Worm (Caenorhabditis elegans) whole organism, L4 larva: ENCODE results near the gene sax-3.

Source experiments
- D1046.2 ChIP-seq: fragments of 200-800 bp; sonication (Bioruptor generic); IDR thresholded peaks from 2 replicates; pipeline ENCODE4 v1.3.6; 2022; ENCODE audit warnings: missing genetic modification characterization, missing compliant biosample characterization
- F26F4.8 ChIP-seq: fragments of 200-800 bp; sonication (Bioruptor generic); conservative IDR thresholded peaks from 2 replicates; pipeline ENCODE4 v1.3.6; 2022; ENCODE audit warnings: missing genetic modification characterization, missing compliant biosample characterization
- T20F7.1 ChIP-seq: fragments of 200-800 bp; sonication (Bioruptor generic); optimal IDR thresholded peaks from 2 replicates; lab custom pipeline; 2018; ENCODE audit warnings: mild to moderate bottlenecking, missing genetic modification characterization, missing compliant biosample characterization
- T26A8.4 ChIP-seq: fragments of 200-800 bp; sonication (Bioruptor generic); IDR thresholded peaks from 2 replicates; pipeline ENCODE4 v1.3.6; 2022; ENCODE audit warnings: missing genetic modification characterization, missing compliant biosample characterization
- Y75B8A.6 ChIP-seq: fragments of 200-800 bp; sonication (Bioruptor generic); IDR thresholded peaks from 2 replicates; pipeline ENCODE4 v1.3.6; 2022; ENCODE audit warnings: missing genetic modification reagents, missing genetic modification characterization, missing compliant biosample characterization
- ceh-28 ChIP-seq: fragments of 150-350 bp; optimal IDR thresholded peaks from 2 replicates; lab custom pipeline; 2014; ENCODE audit warnings: missing biosample characterization, missing genetic modification reagents, missing genetic modification characterization
- daf-16 ChIP-seq, 3 experiments: sonication (generic microtip); optimal IDR thresholded peaks; 2 replicates each; lab custom pipeline; 2016 to 2017; ENCODE audit warnings: missing genetic modification characterization in 3 of 3, missing genetic modification reagents in 3 of 3, mild to moderate bottlenecking in 2 of 3, missing compliant biosample characterization in 2 of 3, missing biosample characterization in 1 of 3, moderate library complexity in 1 of 3
- dmd-6 ChIP-seq: fragments of 200-800 bp; sonication (Bioruptor generic); IDR thresholded peaks from 2 replicates; pipeline ENCODE4 v1.3.6; 2022; ENCODE audit warnings: missing genetic modification reagents, missing genetic modification characterization, missing compliant biosample characterization
- duxl-1 ChIP-seq: sonication (generic microtip); optimal IDR thresholded peaks from 2 replicates; lab custom pipeline; 2016; ENCODE audit warnings: mild to moderate bottlenecking, missing genetic modification characterization, moderate library complexity, missing compliant biosample characterization; ENCODE audit not compliant: poor library complexity
- dve-1 ChIP-seq: sonication (generic microtip); optimal IDR thresholded peaks from 2 replicates; lab custom pipeline; 2017; ENCODE audit warnings: antibody characterized with exemption, mild to moderate bottlenecking, missing genetic modification characterization, missing compliant biosample characterization; ENCODE audit not compliant: insufficient read depth
- hif-1 ChIP-seq, 2 experiments: sonication (generic microtip); optimal IDR thresholded peaks; 2 replicates each; lab custom pipeline; 2016 to 2017; ENCODE audit warnings: missing compliant biosample characterization in 2 of 2, missing genetic modification characterization in 2 of 2, missing genetic modification reagents in 2 of 2, missing genotype in 2 of 2, mild to moderate bottlenecking in 1 of 2
- hlh-11 ChIP-seq: fragments of 200-800 bp; sonication (Bioruptor generic); optimal IDR thresholded peaks from 2 replicates; lab custom pipeline; 2018; ENCODE audit warnings: mild to moderate bottlenecking, missing genetic modification characterization, missing compliant biosample characterization
- hlh-30 ChIP-seq: sonication (generic microtip); optimal IDR thresholded peaks from 2 replicates; lab custom pipeline; 2017; ENCODE audit warnings: antibody characterized with exemption, mild to moderate bottlenecking, missing genetic modification characterization, missing compliant biosample characterization; ENCODE audit not compliant: insufficient read depth
- hmg-1.1 ChIP-seq: fragments of 200-800 bp; sonication (Bioruptor generic); IDR thresholded peaks from 2 replicates; pipeline ENCODE4 v1.3.6; 2022; ENCODE audit warnings: missing genetic modification reagents, missing genetic modification characterization, missing compliant biosample characterization
- jun-1 ChIP-seq: fragments of 150-350 bp; optimal IDR thresholded peaks from 2 replicates; lab custom pipeline; 2014; ENCODE audit warnings: missing biosample characterization, missing genetic modification reagents, missing genetic modification characterization
- lim-7 ChIP-seq: fragments of 200-800 bp; sonication (Bioruptor generic); IDR thresholded peaks from 2 replicates; pipeline ENCODE4 v1.3.6; 2022; ENCODE audit warnings: missing genetic modification characterization, missing compliant biosample characterization
- lin-1 ChIP-seq: fragments of 200-800 bp; sonication (Bioruptor generic); IDR thresholded peaks from 2 replicates; pipeline ENCODE4 v1.3.6; 2022; ENCODE audit warnings: missing genetic modification reagents, missing genetic modification characterization, missing compliant biosample characterization
- lin-13 ChIP-seq: fragments of 150-350 bp; optimal IDR thresholded peaks from 2 replicates; lab custom pipeline; 2014; ENCODE audit warnings: missing biosample characterization, missing genetic modification reagents, missing genetic modification characterization
- lin-15B ChIP-seq: fragments of 150-350 bp; sonication (generic microtip); optimal IDR thresholded peaks from 3 replicates; lab custom pipeline; 2014; ENCODE audit warnings: missing biosample characterization, missing genetic modification characterization
- lin-29 ChIP-seq: fragments of 200-800 bp; sonication (Bioruptor generic); IDR thresholded peaks from 2 replicates; pipeline ENCODE4 v1.3.6; 2022; ENCODE audit warnings: missing genetic modification reagents, missing genetic modification characterization, missing compliant biosample characterization
- lin-38 ChIP-seq: fragments of 200-800 bp; sonication (Bioruptor generic); IDR thresholded peaks from 2 replicates; pipeline ENCODE4 v1.3.6; 2022; ENCODE audit warnings: missing genetic modification reagents, missing genetic modification characterization, missing compliant biosample characterization
- lir-3 ChIP-seq: sonication (generic microtip); optimal IDR thresholded peaks from 2 replicates; lab custom pipeline; 2016; ENCODE audit warnings: mild to moderate bottlenecking, missing genetic modification characterization, missing compliant biosample characterization
- madf-9 ChIP-seq: fragments of 200-800 bp; sonication (Bioruptor generic); conservative IDR thresholded peaks from 2 replicates; pipeline ENCODE4 v1.3.6; 2022; ENCODE audit warnings: missing genetic modification reagents, missing genetic modification characterization, missing compliant biosample characterization
- mep-1 ChIP-seq: fragments of 150-350 bp; sonication (generic microtip); optimal IDR thresholded peaks from 3 replicates; lab custom pipeline; 2014; ENCODE audit warnings: missing biosample characterization, missing genetic modification characterization
- mes-2 ChIP-seq: sonication (generic microtip); optimal IDR thresholded peaks from 2 replicates; lab custom pipeline; 2016; ENCODE audit warnings: missing genotype, mild to moderate bottlenecking, missing genetic modification characterization, missing compliant biosample characterization; ENCODE audit not compliant: poor library complexity, severe bottlenecking
- mxl-3 ChIP-seq: fragments of 200-800 bp; sonication (Bioruptor generic); optimal IDR thresholded peaks from 2 replicates; lab custom pipeline; 2018; ENCODE audit warnings: mild to moderate bottlenecking, missing genetic modification characterization, missing compliant biosample characterization
- nhr-11 ChIP-seq: fragments of 150-350 bp; optimal IDR thresholded peaks from 2 replicates; lab custom pipeline; 2014; ENCODE audit warnings: missing biosample characterization, missing genetic modification characterization
- nhr-237 ChIP-seq: sonication (generic microtip); optimal IDR thresholded peaks from 2 replicates; lab custom pipeline; 2017; ENCODE audit warnings: missing biosample characterization, missing genetic modification characterization
- nhr-28 ChIP-seq: fragments of 150-350 bp; optimal IDR thresholded peaks from 2 replicates; lab custom pipeline; 2014; ENCODE audit warnings: missing biosample characterization, missing genetic modification characterization
- nhr-77 ChIP-seq: fragments of 150-350 bp; optimal IDR thresholded peaks from 2 replicates; lab custom pipeline; 2014; ENCODE audit warnings: missing biosample characterization, missing genetic modification characterization
- php-3 ChIP-seq: fragments of 200-800 bp; sonication (Bioruptor generic); IDR thresholded peaks from 2 replicates; pipeline ENCODE4 v1.3.6; 2022; ENCODE audit warnings: missing genetic modification reagents, missing genetic modification characterization, missing compliant biosample characterization
- pqm-1 ChIP-seq: sonication (generic microtip); optimal IDR thresholded peaks from 2 replicates; lab custom pipeline; 2017; ENCODE audit warnings: missing biosample characterization, missing genetic modification characterization
- rbr-2 ChIP-seq: sonication (generic microtip); optimal IDR thresholded peaks from 2 replicates; lab custom pipeline; 2016; ENCODE audit warnings: missing genotype, missing genetic modification characterization, missing compliant biosample characterization
- saeg-2 ChIP-seq: fragments of 200-800 bp; sonication (Bioruptor generic); IDR thresholded peaks from 2 replicates; pipeline ENCODE4 v1.3.6; 2022; ENCODE audit warnings: missing genetic modification reagents, missing genetic modification characterization, missing compliant biosample characterization
- snpc-4 ChIP-seq: fragments of 150-350 bp; optimal IDR thresholded peaks from 2 replicates; lab custom pipeline; 2014; ENCODE audit warnings: missing biosample characterization, missing genetic modification characterization
- spr-3 ChIP-seq: fragments of 200-800 bp; sonication (Bioruptor generic); optimal IDR thresholded peaks from 2 replicates; lab custom pipeline; 2018; ENCODE audit warnings: mild to moderate bottlenecking, missing genetic modification characterization, missing compliant biosample characterization
- unc-130 ChIP-seq: sonication (generic microtip); optimal IDR thresholded peaks from 2 replicates; lab custom pipeline; 2016; ENCODE audit warnings: missing genetic modification reagents, missing genetic modification characterization, missing compliant biosample characterization
- unc-39 ChIP-seq: sonication (generic microtip); optimal IDR thresholded peaks from 2 replicates; lab custom pipeline; 2017; ENCODE audit warnings: missing biosample characterization, missing genetic modification characterization
- unc-62 ChIP-seq, 3 experiments: fragments of 150-350 bp in 1 of 3; sonication (generic microtip); optimal IDR thresholded peaks in 2 of 3; peaks in 1 of 3; 1 replicate in 1 of 3; 2 replicates in 2 of 3; lab custom pipeline; 2014 to 2017; ENCODE audit warnings: missing biosample characterization in 3 of 3, missing genetic modification characterization in 3 of 3, missing genetic modification reagents in 3 of 3, missing genotype in 1 of 3
- vab-7 ChIP-seq: fragments of 200-800 bp; sonication (Bioruptor generic); IDR thresholded peaks from 2 replicates; pipeline ENCODE4 v1.3.6; 2022; ENCODE audit warnings: missing genetic modification reagents, missing genetic modification characterization, missing compliant biosample characterization
- zag-1 ChIP-seq: fragments of 150-350 bp; optimal IDR thresholded peaks from 2 replicates; lab custom pipeline; 2014; ENCODE audit warnings: missing biosample characterization, missing genetic modification characterization
- zfp-2 ChIP-seq: sonication (generic microtip); optimal IDR thresholded peaks from 2 replicates; lab custom pipeline; 2016; ENCODE audit warnings: mild to moderate bottlenecking, missing genetic modification characterization, missing compliant biosample characterization
- zip-2 ChIP-seq: fragments of 150-350 bp; optimal IDR thresholded peaks from 2 replicates; lab custom pipeline; 2014; ENCODE audit warnings: missing biosample characterization, missing genetic modification characterization
- ztf-11 ChIP-seq: fragments of 150-350 bp; optimal IDR thresholded peaks from 2 replicates; lab custom pipeline; 2014; ENCODE audit warnings: missing biosample characterization, missing genetic modification characterization
- ztf-7 ChIP-seq: fragments of 150-350 bp; optimal IDR thresholded peaks from 2 replicates; lab custom pipeline; 2014; ENCODE audit warnings: missing biosample characterization, missing genetic modification characterization

sax-3 gene

DNA sequence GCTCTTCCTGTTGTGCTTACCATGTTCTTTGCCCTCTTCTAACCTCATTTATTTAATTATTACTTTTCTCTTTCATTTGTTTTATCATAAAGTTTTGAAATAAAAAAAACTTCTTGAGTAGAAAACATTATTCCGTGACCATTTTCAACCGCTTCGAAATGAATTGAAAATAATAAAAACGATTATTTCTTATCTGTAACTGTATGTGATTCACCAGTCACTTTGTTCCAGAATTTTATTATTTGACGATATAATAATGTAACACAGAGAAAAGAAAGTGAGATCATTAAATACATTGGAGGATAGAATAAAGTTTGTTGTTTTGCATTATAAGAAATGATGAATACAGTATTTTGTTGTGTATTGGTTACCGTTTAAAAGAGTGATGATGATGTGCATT lies 39.3 kb upstream of the sax-3 start:
- TF ChIP-seq nhr-11 (tag; lab: Kevin White, UChicago), result no peak
- TF ChIP-seq pqm-1 (tag; lab: Kevin White, UChicago), result peak; percentile 67
- TF ChIP-seq saeg-2 (GFP tag; lab: Robert Waterston, UW), result no peak
- TF ChIP-seq dmd-6 (GFP tag; lab: Robert Waterston, UW), result no peak
- TF ChIP-seq nhr-28, result peak; percentile 7
- TF ChIP-seq mep-1, result peak; percentile 35
- TF ChIP-seq dve-1 (tag; lab: Kevin White, UChicago), result peak; percentile 41
- no peak for TF ChIP-seq lin-13 (GFP tag; lab: Kevin White, UChicago)
- TF ChIP-seq T20F7.1 (GFP tag; lab: Kevin White, UChicago), result peak; percentile 34
- peak in 1 of 2 experiments; percentile 79 for TF ChIP-seq unc-62 (GFP tag; optimal IDR thresholded peaks at IDR 0.05 in 1 of 2; lab: Kevin White, UChicago)
- no peak for TF ChIP-seq unc-62 (tag; optimal IDR thresholded peaks at IDR 0.05; lab: Kevin White, UChicago)
- no peak for TF ChIP-seq jun-1
- no peak for TF ChIP-seq daf-16 (GFP tag; optimal IDR thresholded peaks at IDR 0.05; lab: Kevin White, UChicago)
- peak; percentile 64 for TF ChIP-seq daf-16 (tag; optimal IDR thresholded peaks at IDR 0.05; lab: Kevin White, UChicago)
- peak; percentile 46 for TF ChIP-seq nhr-77 (tag; lab: Kevin White, UChicago)

DNA sequence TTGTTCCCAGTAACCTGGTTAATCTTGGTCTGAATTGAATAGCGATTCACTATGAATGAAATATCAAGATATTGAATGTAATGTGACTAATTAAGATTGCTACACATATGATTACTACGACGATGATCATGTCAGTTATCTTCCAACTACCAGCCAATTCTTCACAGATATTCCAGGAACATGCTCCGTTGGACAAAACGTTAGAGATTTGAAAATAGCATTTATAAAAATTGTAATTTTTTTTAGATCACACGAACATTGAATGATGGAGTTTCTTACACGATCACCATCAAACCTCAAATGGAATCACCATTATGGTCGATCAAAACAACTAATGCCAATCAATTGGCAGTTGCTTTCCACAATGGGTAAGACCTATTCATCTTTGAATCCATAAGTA lies 37.3 kb upstream of the sax-3 start:
- TF ChIP-seq rbr-2, result no peak
- TF ChIP-seq unc-62 (GFP tag; optimal IDR thresholded peaks at IDR 0.05 in 1 of 2; lab: Kevin White, UChicago), result peak in 1 of 2 experiments; percentile 93
- no peak for TF ChIP-seq unc-62 (tag; optimal IDR thresholded peaks at IDR 0.05; lab: Kevin White, UChicago)

DNA sequence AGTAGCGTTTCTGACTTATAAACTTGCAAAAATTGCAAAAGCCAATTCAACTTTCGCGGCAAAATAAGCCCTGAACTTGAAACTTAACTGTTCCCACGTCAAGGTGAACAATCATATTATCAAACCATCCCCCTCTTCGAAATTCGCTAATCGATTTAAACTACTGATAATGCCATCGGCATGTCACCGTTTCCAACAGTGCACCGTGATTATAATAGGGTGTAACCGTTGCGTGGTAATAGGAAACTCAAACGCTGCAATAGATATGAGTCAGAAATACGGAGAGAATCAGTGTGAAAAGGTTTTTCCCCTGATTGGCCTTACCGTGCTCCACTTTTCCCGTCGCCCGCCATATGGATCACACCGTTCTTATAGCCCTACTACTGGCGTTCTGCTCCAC lies 35.2 kb upstream of the sax-3 start:
- TF ChIP-seq lin-1 (GFP tag; lab: Robert Waterston, UW) (no peak), dmd-6 (GFP tag; lab: Robert Waterston, UW) (peak; percentile 76), mxl-3 (GFP tag; lab: Kevin White, UChicago) (peak; percentile 49), duxl-1 (tag; lab: Kevin White, UChicago) (no peak), ceh-28 (no peak), unc-39 (tag; lab: Kevin White, UChicago) (no peak), hlh-30 (tag; lab: Kevin White, UChicago) (peak; percentile 25), zip-2 (tag; lab: Kevin White, UChicago) (no peak), lin-15B (tag; lab: Kevin White, UChicago) (no peak), dve-1 (tag; lab: Kevin White, UChicago) (peak; percentile 65), madf-9 (GFP tag; lab: Robert Waterston, UW) (no peak), mes-2 (tag; lab: Kevin White, UChicago) (peak; percentile 37), zag-1 (no peak), F26F4.8 (no peak), nhr-237 (tag; lab: Kevin White, UChicago) (no peak), hmg-1.1 (GFP tag; lab: Robert Waterston, UW) (no peak), pqm-1 (tag; lab: Kevin White, UChicago) (peak; percentile 99), lin-13 (GFP tag; lab: Kevin White, UChicago) (no peak), zfp-2 (tag; lab: Kevin White, UChicago) (no peak), php-3 (GFP tag; lab: Robert Waterston, UW) (0 out of 2 replicates have a peak, but pooled peaks have one; percentile 35), rbr-2 (no peak), T26A8.4 (GFP tag; lab: Robert Waterston, UW) (no peak), lim-7 (no peak), Y75B8A.6 (no peak), ztf-7 (tag; lab: Kevin White, UChicago) (no peak), vab-7 (GFP tag; lab: Robert Waterston, UW) (no peak), lin-38 (GFP tag; lab: Robert Waterston, UW) (no peak), nhr-77 (tag; lab: Kevin White, UChicago) (peak; percentile 21), hif-1 (tag; optimal IDR thresholded peaks at IDR 0.05; lab: Kevin White, UChicago) (no peak), lin-29 (GFP tag; lab: Robert Waterston, UW) (no peak), ztf-11 (tag; lab: Kevin White, UChicago) (no peak), snpc-4 (no peak), lir-3 (tag; lab: Kevin White, UChicago) (no peak), unc-130 (no peak), daf-16 (GFP tag; optimal IDR thresholded peaks at IDR 0.05; lab: Kevin White, UChicago) (no peak), daf-16 (tag; optimal IDR thresholded peaks at IDR 0.05; lab: Kevin White, UChicago) (peak; percentile 61), D1046.2 (GFP tag; lab: Robert Waterston, UW) (no peak), hlh-11 (tag; lab: Kevin White, UChicago) (peak; percentile 73), nhr-28 (peak; percentile 71), spr-3 (no peak)
